Fruit fly (Drosophila melanogaster): ENCODE data around the gene Nckx30C.

DNA sequence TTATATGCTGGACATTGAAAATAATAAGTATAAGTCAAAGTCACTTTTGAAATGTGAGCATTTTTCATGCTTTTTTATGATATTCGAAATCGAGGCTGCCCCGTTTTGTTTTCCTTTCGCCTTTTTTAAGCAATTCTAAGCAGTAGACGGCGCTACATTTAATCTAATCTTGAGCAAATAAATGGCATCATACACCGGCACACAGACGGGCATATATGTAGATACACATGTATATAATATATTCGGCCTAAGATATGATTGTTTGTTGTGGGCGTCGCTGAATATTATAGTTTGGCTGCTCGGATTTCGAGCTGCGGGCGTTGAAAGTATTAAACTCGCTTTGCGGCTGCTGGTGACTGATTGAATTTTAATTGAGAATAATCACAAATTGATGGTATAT lies 74.0 kb downstream of the Nckx30C start:
- no peak for TF ChIP-seq CG6854 (GFP tag; optimal IDR thresholded peaks at IDR 0.05)
- TF ChIP-seq Hr39 (GFP tag; optimal IDR thresholded peaks at IDR 0.05), result no peak
- TF ChIP-seq CG11902 (GFP tag; optimal IDR thresholded peaks at IDR 0.05), result no peak
- no peak for TF ChIP-seq net (GFP tag; optimal IDR thresholded peaks at IDR 0.05)
- TF ChIP-seq CG6792 (GFP tag; optimal IDR thresholded peaks at IDR 0.05), result no peak
- TF ChIP-seq topi (GFP tag; optimal IDR thresholded peaks at IDR 0.05), result no peak
- TF ChIP-seq CG3032 (tag; optimal IDR thresholded peaks at IDR 0.05), result no peak

Data from whole organism, prepupa.